Worm (Caenorhabditis elegans): ENCODE data around the gene F16G10.10.

The F16G10.10 gene

DNA sequence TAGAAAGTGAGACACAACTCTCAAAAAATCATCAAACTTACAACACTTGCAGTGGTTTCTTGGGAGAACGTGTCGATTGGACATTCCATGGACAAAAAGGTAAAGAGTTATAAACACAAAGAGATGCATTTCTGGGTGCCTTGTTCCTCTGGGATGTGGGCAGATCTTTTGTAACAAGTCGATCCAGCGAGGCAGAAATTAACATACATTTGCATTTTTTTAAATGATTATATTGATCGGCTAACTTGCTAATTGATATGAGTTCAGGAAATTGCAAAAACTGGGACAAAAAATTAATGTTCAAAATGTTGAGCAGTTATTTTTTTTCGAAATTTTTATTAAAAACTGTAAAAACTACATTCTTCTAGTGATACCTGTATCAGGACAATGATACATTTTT, 13.0 kb downstream of the F16G10.10 start, which contains the start of gene F16G10.6:
F16G10.6 (minus strand) TSS at position 101 of the 400 bp plus-strand sequence.
- no peak for TF ChIP-seq nhr-237 (tag; optimal IDR thresholded peaks at IDR 0.05)

DNA sequence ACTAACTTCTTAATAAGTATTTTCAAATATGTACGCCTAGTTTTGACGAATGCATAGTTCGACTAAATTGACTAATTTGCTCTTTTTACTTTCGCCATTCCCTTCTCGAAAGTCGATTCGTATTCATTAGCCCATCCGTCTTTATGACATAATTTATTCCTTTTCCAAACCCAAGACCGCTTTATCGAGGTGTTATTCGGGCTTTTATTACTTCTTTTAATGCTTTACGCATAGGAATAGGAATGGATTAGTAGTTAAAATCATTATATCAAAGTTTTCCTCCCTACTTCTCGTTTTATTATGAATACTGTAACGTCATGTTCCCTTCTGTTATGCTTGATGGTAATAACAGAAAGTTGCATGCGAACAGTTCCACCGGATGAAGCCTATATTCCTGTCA, 15.8 kb downstream of the F16G10.10 start, which contains the start of gene F16G10.2:
F16G10.2 (plus strand) TSS at position 301 of the 400 bp plus-strand sequence.
- TF ChIP-seq nhr-43 (tag; optimal IDR thresholded peaks at IDR 0.05; ENCODE audit: poor library complexity, severe bottlenecking) (no peak), elt-3 (tag; optimal IDR thresholded peaks at IDR 0.05) (no peak), mml-1 (tag; optimal IDR thresholded peaks at IDR 0.05) (no peak), zag-1 (tag; optimal IDR thresholded peaks at IDR 0.05) (no peak)

DNA sequence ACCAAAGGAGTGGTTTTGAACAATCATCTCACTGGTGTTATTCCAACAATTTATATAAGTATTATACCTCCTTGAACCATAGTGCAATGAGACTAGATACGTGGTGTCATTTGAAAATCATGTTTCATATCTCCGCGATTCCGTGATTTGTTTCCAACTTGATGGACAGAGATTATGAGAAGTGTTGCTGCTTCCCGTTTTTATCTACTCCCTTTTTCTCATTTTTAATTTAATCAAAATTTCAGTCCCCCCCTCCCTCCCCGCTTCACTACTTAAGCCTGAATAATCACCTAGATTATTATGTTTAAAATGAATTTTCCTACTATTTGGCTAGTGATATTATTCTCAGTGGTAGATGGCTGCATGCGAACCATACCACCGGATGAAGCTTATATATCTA, 18.7 kb downstream of the F16G10.10 start, which contains the start of gene F16G10.3:
F16G10.3 (plus strand) TSS at position 301 of the 400 bp plus-strand sequence.
- no peak for TF ChIP-seq tbx-2 (tag; optimal IDR thresholded peaks at IDR 0.05)
- no peak for TF ChIP-seq ztf-4 (tag; optimal IDR thresholded peaks at IDR 0.05)
- TF ChIP-seq nhr-67 (tag; optimal IDR thresholded peaks at IDR 0.05): no peak
- no peak for TF ChIP-seq nhr-237 (tag; optimal IDR thresholded peaks at IDR 0.05)
- TF ChIP-seq daf-12 (tag; optimal IDR thresholded peaks at IDR 0.05): no peak
- no peak for TF ChIP-seq ceh-82 (tag; optimal IDR thresholded peaks at IDR 0.05)
- no peak for TF ChIP-seq unc-62 (GFP tag; optimal IDR thresholded peaks at IDR 0.05)

ce11 chrII:2368956-2369355, 21.8 kb downstream of the F16G10.10 start, which contains the start of gene hpo-25:
hpo-25 (plus strand) TSS chrII:2369256.
- TF ChIP-seq hmg-11 (tag; optimal IDR thresholded peaks at IDR 0.05) (no peak), pqm-1 (tag; optimal IDR thresholded peaks at IDR 0.05) (no peak), fkh-2 (tag; optimal IDR thresholded peaks at IDR 0.05) (no peak), fkh-10 (GFP tag; optimal IDR thresholded peaks at IDR 0.05) (no peak), nhr-12 (tag; optimal IDR thresholded peaks at IDR 0.05) (no peak), ceh-9 (tag; optimal IDR thresholded peaks at IDR 0.05) (no peak), elt-3 (tag; optimal IDR thresholded peaks at IDR 0.05) (no peak), R02D3.7 (tag; optimal IDR thresholded peaks at IDR 0.05) (no peak), elt-1 (tag; optimal IDR thresholded peaks at IDR 0.05) (no peak), nhr-67 (tag; optimal IDR thresholded peaks at IDR 0.05) (no peak), nhr-76 (tag; optimal IDR thresholded peaks at IDR 0.05) (no peak), fos-1 (tag; optimal IDR thresholded peaks at IDR 0.05) (no peak), lsy-12 (tag; optimal IDR thresholded peaks at IDR 0.05) (no peak), snpc-4 (tag; optimal IDR thresholded peaks at IDR 0.05) (no peak), ztf-11 (tag; optimal IDR thresholded peaks at IDR 0.05) (no peak), unc-39 (tag; optimal IDR thresholded peaks at IDR 0.05) (no peak), nhr-11 (tag; optimal IDR thresholded peaks at IDR 0.05) (no peak), nhr-25 (tag; optimal IDR thresholded peaks at IDR 0.05) (no peak), ceh-82 (tag; optimal IDR thresholded peaks at IDR 0.05) (no peak), egl-5 (tag; optimal IDR thresholded peaks at IDR 0.05) (no peak)

DNA sequence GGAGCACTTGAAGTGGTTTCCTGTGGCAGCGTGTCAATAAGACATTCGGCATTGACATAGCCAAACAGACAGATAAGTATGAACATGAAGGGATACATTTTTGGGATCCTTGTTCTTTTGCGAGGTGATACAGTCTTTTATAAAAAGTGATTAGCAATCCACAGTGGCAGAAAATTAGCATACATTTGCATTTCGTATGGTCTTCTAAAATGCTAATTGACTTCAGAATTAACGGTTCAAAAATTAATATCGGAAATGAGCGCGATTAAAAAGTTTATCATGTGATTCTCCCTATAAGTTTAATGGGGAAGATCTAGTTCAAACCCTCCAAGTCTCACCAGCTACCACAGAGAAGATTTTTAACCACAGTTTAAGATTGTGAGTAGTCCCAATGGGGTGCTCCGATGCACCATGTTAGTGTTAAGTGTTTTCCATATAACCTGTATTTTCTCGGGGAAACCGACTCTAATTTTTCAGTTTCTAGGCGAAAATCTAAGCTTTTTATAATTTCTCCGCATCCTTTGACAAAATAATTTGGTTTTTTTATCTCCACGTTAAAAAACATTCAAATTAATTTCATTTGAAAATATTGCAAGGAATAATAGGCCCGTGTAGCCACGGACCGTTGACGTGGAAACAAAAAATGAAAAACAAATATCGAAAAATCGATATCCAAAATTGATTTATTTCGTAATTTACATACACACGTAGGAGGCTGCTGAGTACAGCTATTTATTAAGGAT, 24.0 kb downstream of the F16G10.10 start, which contains the start of the genes F43C11.12 and F16G10.5:
F43C11.12 (minus strand) TSS at position 101 of the 743 bp plus-strand sequence.
F16G10.5 (plus strand) TSS at position 693 of the 743 bp plus-strand sequence.
- no peak for TF ChIP-seq tbx-2 (tag; optimal IDR thresholded peaks at IDR 0.05)
- TF ChIP-seq egl-27 (tag; optimal IDR thresholded peaks at IDR 0.05): no peak
- no peak for TF ChIP-seq mdl-1 (tag; optimal IDR thresholded peaks at IDR 0.05)
- TF ChIP-seq mml-1 (tag; optimal IDR thresholded peaks at IDR 0.05): no peak
- TF ChIP-seq sea-2 (GFP tag; optimal IDR thresholded peaks at IDR 0.05): no peak
- TF ChIP-seq elt-1 (tag; optimal IDR thresholded peaks at IDR 0.05): no peak
- TF ChIP-seq unc-39 (tag; optimal IDR thresholded peaks at IDR 0.05): no peak
- TF ChIP-seq fos-1 (tag; optimal IDR thresholded peaks at IDR 0.05): no peak
- TF ChIP-seq nhr-11 (tag; optimal IDR thresholded peaks at IDR 0.05): no peak
- no peak for TF ChIP-seq fkh-10 (GFP tag; optimal IDR thresholded peaks at IDR 0.05)
- TF ChIP-seq nhr-43 (tag; optimal IDR thresholded peaks at IDR 0.05; ENCODE audit: poor library complexity, severe bottlenecking): no peak
- TF ChIP-seq pqm-1 (tag; optimal IDR thresholded peaks at IDR 0.05): no peak
- no peak for TF ChIP-seq hmg-11 (tag; optimal IDR thresholded peaks at IDR 0.05)
- no peak for TF ChIP-seq ama-1 (optimal IDR thresholded peaks at IDR 0.05)
- TF ChIP-seq fkh-2 (tag; optimal IDR thresholded peaks at IDR 0.05): no peak

Measured in whole organism, L3 larva.